Worm (Caenorhabditis elegans) whole organism, mixed stage, embryonic: Measurements from ENCODE around the gene F11C1.4.

Source experiments
- ceh-39 ChIP-seq: fragments of 150-350 bp; optimal IDR thresholded peaks from 2 replicates; lab custom pipeline; 2014; ENCODE audit warnings: missing biosample characterization, missing genetic modification characterization
- ceh-43 ChIP-seq: fragments of 200-800 bp; sonication (Bioruptor generic); optimal IDR thresholded peaks from 2 replicates; lab custom pipeline; 2018; ENCODE audit warnings: mild to moderate bottlenecking, missing genetic modification characterization, moderate library complexity, missing compliant biosample characterization
- ceh-83 ChIP-seq: fragments of 200-800 bp; sonication (Bioruptor generic); optimal IDR thresholded peaks from 2 replicates; lab custom pipeline; 2018; ENCODE audit warnings: mild to moderate bottlenecking, missing genetic modification characterization, missing compliant biosample characterization
- cnd-1 ChIP-seq: fragments of 200-800 bp; sonication (Bioruptor generic); optimal IDR thresholded peaks from 2 replicates; lab custom pipeline; 2018; ENCODE audit warnings: mild to moderate bottlenecking, missing genetic modification characterization, missing compliant biosample characterization
- drap-1 ChIP-seq: fragments of 200-800 bp; sonication (Bioruptor generic); optimal IDR thresholded peaks from 3 replicates; lab custom pipeline; 2018; ENCODE audit warnings: mild to moderate bottlenecking, missing genetic modification characterization, missing compliant biosample characterization
- elt-1 ChIP-seq: sonication (generic microtip); optimal IDR thresholded peaks from 2 replicates; lab custom pipeline; 2017; ENCODE audit warnings: missing genetic modification characterization, mild to moderate bottlenecking, missing compliant biosample characterization, antibody characterized with exemption, moderate library complexity, borderline replicate concordance; ENCODE audit not compliant: insufficient read depth
- elt-3 ChIP-seq: fragments of 150-350 bp; optimal IDR thresholded peaks from 2 replicates; lab custom pipeline; 2014; ENCODE audit warnings: missing biosample characterization, missing genetic modification characterization
- flh-1 ChIP-seq: fragments of 200-800 bp; sonication (Bioruptor generic); optimal IDR thresholded peaks from 2 replicates; lab custom pipeline; 2018; ENCODE audit warnings: mild to moderate bottlenecking, missing genetic modification characterization, moderate library complexity, missing compliant biosample characterization
- ham-2 ChIP-seq: fragments of 200-800 bp; sonication (Bioruptor generic); optimal IDR thresholded peaks from 2 replicates; lab custom pipeline; 2018; ENCODE audit warnings: mild to moderate bottlenecking, missing genetic modification characterization, missing compliant biosample characterization
- hlh-1 ChIP-seq: fragments of 150-350 bp; optimal IDR thresholded peaks from 2 replicates; lab custom pipeline; 2014; ENCODE audit warnings: missing biosample characterization, missing genetic modification reagents, missing genetic modification characterization
- lin-13 ChIP-seq: fragments of 150-350 bp; optimal IDR thresholded peaks from 2 replicates; lab custom pipeline; 2014; ENCODE audit warnings: missing biosample characterization, missing genetic modification characterization
- lin-32 ChIP-seq: fragments of 200-800 bp; sonication (Bioruptor generic); optimal IDR thresholded peaks from 2 replicates; lab custom pipeline; 2018; ENCODE audit warnings: mild to moderate bottlenecking, missing genetic modification characterization, missing compliant biosample characterization
- lsy-2 ChIP-seq: fragments of 150-350 bp; optimal IDR thresholded peaks from 2 replicates; lab custom pipeline; 2014; ENCODE audit warnings: missing biosample characterization, missing genetic modification characterization
- mab-5 ChIP-seq: fragments of 150-350 bp; optimal IDR thresholded peaks from 2 replicates; lab custom pipeline; 2014; ENCODE audit warnings: missing biosample characterization, missing genetic modification characterization
- mep-1 ChIP-seq: fragments of 150-350 bp; optimal IDR thresholded peaks from 2 replicates; lab custom pipeline; 2017; ENCODE audit warnings: missing biosample characterization, missing genetic modification reagents, missing genetic modification characterization, inconsistent platforms
- mls-2 ChIP-seq: sonication (generic microtip); optimal IDR thresholded peaks from 2 replicates; lab custom pipeline; 2016; ENCODE audit warnings: mild to moderate bottlenecking, missing genetic modification characterization, moderate library complexity, missing compliant biosample characterization
- nhr-2 ChIP-seq: fragments of 150-350 bp; optimal IDR thresholded peaks from 2 replicates; lab custom pipeline; 2014; ENCODE audit warnings: missing biosample characterization, missing genetic modification characterization
- nhr-237 ChIP-seq: fragments of 150-350 bp; optimal IDR thresholded peaks from 2 replicates; lab custom pipeline; 2014; ENCODE audit warnings: missing biosample characterization, missing genetic modification characterization
- nhr-28 ChIP-seq: fragments of 150-350 bp; optimal IDR thresholded peaks from 2 replicates; lab custom pipeline; 2014; ENCODE audit warnings: missing biosample characterization, missing genetic modification characterization
- nhr-76 ChIP-seq: sonication (generic microtip); optimal IDR thresholded peaks from 2 replicates; lab custom pipeline; 2017; ENCODE audit warnings: missing biosample characterization, missing genetic modification characterization
- pha-4 ChIP-seq: fragments of 150-350 bp; optimal IDR thresholded peaks from 2 replicates; lab custom pipeline; 2018; ENCODE audit warnings: missing biosample characterization, missing genetic modification reagents, missing genetic modification characterization
- sem-2 ChIP-seq: fragments of 200-800 bp; sonication (Bioruptor generic); optimal IDR thresholded peaks from 2 replicates; lab custom pipeline; 2018; ENCODE audit warnings: mild to moderate bottlenecking, missing genetic modification characterization, missing compliant biosample characterization
- snpc-4 ChIP-seq: fragments of 150-350 bp; optimal IDR thresholded peaks from 2 replicates; lab custom pipeline; 2014; ENCODE audit warnings: missing biosample characterization, missing genetic modification characterization
- sptf-1 ChIP-seq: sonication (generic microtip); optimal IDR thresholded peaks from 2 replicates; lab custom pipeline; 2017; ENCODE audit warnings: mild to moderate bottlenecking, missing genetic modification characterization, moderate library complexity, missing compliant biosample characterization
- tbx-8 ChIP-seq: fragments of 200-800 bp; sonication (Bioruptor generic); optimal IDR thresholded peaks from 2 replicates; lab custom pipeline; 2018; ENCODE audit warnings: mild to moderate bottlenecking, missing genetic modification characterization, moderate library complexity, missing compliant biosample characterization
- unc-120 ChIP-seq: sonication (generic microtip); optimal IDR thresholded peaks from 2 replicates; lab custom pipeline; 2017; ENCODE audit warnings: missing genetic modification characterization, missing compliant biosample characterization; ENCODE audit not compliant: poor library complexity, severe bottlenecking
- unc-62 ChIP-seq: fragments of 150-350 bp; optimal IDR thresholded peaks from 2 replicates; lab custom pipeline; 2014; ENCODE audit warnings: missing biosample characterization, missing genetic modification reagents, missing genetic modification characterization
- zip-8 ChIP-seq: fragments of 150-350 bp; optimal IDR thresholded peaks from 2 replicates; lab custom pipeline; 2014; ENCODE audit warnings: missing biosample characterization, missing genetic modification characterization
- ztf-11 ChIP-seq: fragments of 150-350 bp; optimal IDR thresholded peaks from 2 replicates; lab custom pipeline; 2014; ENCODE audit warnings: missing biosample characterization, missing genetic modification characterization

F11C1.4 gene

ce11 chrX:12989205-12989604 lies 12.3 kb downstream of the F11C1.4 start, which contains the start of gene F11C1.7:
TSS of gene F11C1.7 (plus strand) at chrX:12989344.
- TF ChIP-seq ceh-39 (peak; percentile 63), nhr-2 (tag; lab: Kevin White, UChicago) (no peak), sptf-1 (tag; lab: Kevin White, UChicago) (no peak), tbx-8 (GFP tag; lab: Kevin White, UChicago) (no peak), nhr-237 (no peak), lin-32 (no peak), mep-1 (tag; lab: Kevin White, UChicago) (peak; percentile 38), ham-2 (GFP tag; lab: Kevin White, UChicago) (no peak), ztf-11 (tag; lab: Kevin White, UChicago) (no peak), nhr-28 (tag; lab: Kevin White, UChicago) (no peak), unc-62 (no peak), pha-4 (peak; percentile 6), drap-1 (GFP tag; lab: Kevin White, UChicago) (no peak), zip-8 (tag; lab: Kevin White, UChicago) (no peak), mab-5 (tag; lab: Kevin White, UChicago) (no peak), sem-2 (GFP tag; lab: Kevin White, UChicago) (no peak), ceh-43 (GFP tag; lab: Kevin White, UChicago) (no peak), cnd-1 (tag; lab: Kevin White, UChicago) (no peak), snpc-4 (tag; lab: Kevin White, UChicago) (no peak), lsy-2 (tag; lab: Kevin White, UChicago) (no peak), unc-120 (tag; lab: Kevin White, UChicago) (peak; percentile 70)

DNA sequence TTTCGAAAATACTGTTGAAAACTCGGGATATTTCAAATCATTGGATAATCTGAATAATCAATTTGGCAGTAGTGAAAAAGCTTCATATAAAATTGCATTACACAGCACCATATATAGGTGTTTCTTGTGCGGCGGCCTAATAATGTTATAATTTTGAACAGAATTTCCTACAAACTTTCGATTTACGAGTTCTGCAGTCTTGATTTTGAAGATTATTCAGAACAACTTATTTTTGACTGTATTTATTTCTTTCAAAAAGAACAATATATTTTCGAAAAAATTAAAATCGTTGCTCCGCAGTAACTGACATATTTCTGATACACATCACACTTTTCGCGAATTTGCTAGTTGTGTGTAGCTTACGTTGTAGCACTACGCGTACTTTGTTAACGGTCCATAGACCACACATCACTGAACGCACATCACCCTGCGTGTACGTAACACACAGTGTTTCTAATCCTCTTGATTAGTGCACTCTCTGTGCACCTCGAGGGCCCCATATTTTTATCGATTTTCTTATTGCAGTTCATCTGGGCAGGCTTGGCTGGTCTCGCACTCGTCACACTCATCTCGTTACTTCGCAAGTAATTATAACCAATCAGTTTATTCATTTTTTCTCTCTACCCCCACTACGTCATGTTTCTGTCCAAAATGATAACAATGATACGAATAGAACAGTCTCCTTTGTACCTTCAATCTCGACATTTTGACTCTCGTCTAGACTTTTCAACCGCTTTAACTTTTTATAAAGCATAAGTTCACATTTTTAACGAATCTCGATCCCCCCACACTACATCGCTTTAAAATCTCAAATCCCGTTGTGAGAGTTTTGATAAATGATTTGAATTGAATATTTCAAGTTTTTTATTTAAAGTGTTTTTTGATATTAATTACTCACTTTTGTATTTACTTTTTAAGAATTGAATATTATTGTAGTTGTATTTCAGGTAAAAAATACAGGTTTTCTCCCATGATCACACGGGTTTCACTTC lies 14.0 kb downstream of the F11C1.4 start, which contains the start of the genes F11C1.1 and vwa-8:
F11C1.1 (minus strand) TSS at position 51 of the 992 bp plus-strand sequence.
vwa-8 (plus strand) TSS at position 942 of the 992 bp plus-strand sequence.
- TF ChIP-seq elt-1 (tag; lab: Kevin White, UChicago) (no peak), ceh-39 (peak; percentile 29), flh-1 (no peak)

- TF ChIP-seq snpc-4 (tag; lab: Kevin White, UChicago) (no peak), nhr-28 (tag; lab: Kevin White, UChicago) (no peak), zip-8 (tag; lab: Kevin White, UChicago) (peak; percentile 92), ceh-83 (GFP tag; lab: Kevin White, UChicago) (no peak), hlh-1 (tag; lab: Kevin White, UChicago) (no peak), mep-1 (tag; lab: Kevin White, UChicago) (no peak), sem-2 (GFP tag; lab: Kevin White, UChicago) (no peak)
Measured at ce11 chrX:12996161-12996560, 19.3 kb downstream of the F11C1.4 start.

ce11 chrX:12999567-12999966 lies 22.7 kb downstream of the F11C1.4 start:
- TF ChIP-seq ham-2 (GFP tag; lab: Kevin White, UChicago) (no peak), zip-8 (tag; lab: Kevin White, UChicago) (peak; percentile 66)

ce11 chrX:13000837-13001236 lies 24.0 kb downstream of the F11C1.4 start:
- TF ChIP-seq unc-62 (no peak), ceh-43 (GFP tag; lab: Kevin White, UChicago) (no peak), lin-13 (tag; lab: Kevin White, UChicago) (no peak), lsy-2 (tag; lab: Kevin White, UChicago) (no peak)
- TF ChIP-seq, all 35 proteins: peak for 0

DNA sequence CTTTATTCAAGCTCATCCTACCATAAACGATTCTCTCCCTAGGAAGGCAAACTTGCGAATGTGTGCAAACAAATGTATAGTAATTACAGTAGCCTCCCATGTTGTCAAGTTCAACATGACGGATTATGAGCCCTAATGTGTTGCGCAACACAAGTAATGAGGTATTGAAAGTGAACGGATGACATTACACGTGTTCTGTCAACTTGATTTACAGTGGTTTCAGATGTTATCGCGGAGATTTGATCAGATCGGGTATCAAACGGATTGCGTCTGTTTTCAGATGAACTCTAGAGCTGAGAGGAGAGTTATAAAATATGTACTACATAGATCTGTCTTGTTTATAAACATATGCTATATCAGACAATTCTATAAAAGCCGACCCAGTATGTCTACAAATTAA lies 25.4 kb downstream of the F11C1.4 start:
- TF ChIP-seq unc-62 (peak; percentile 37), sem-2 (GFP tag; lab: Kevin White, UChicago) (no peak), tbx-8 (GFP tag; lab: Kevin White, UChicago) (no peak), nhr-2 (tag; lab: Kevin White, UChicago) (peak; percentile 79), ztf-11 (tag; lab: Kevin White, UChicago) (no peak), ham-2 (GFP tag; lab: Kevin White, UChicago) (no peak), zip-8 (tag; lab: Kevin White, UChicago) (peak; percentile 76), nhr-76 (tag; lab: Kevin White, UChicago) (no peak), lsy-2 (tag; lab: Kevin White, UChicago) (no peak), elt-3 (tag; lab: Kevin White, UChicago) (no peak), elt-1 (tag; lab: Kevin White, UChicago) (peak; percentile 75), drap-1 (GFP tag; lab: Kevin White, UChicago) (no peak), snpc-4 (tag; lab: Kevin White, UChicago) (no peak), mab-5 (tag; lab: Kevin White, UChicago) (no peak), cnd-1 (tag; lab: Kevin White, UChicago) (no peak), nhr-28 (tag; lab: Kevin White, UChicago) (no peak), unc-120 (tag; lab: Kevin White, UChicago) (no peak), lin-13 (tag; lab: Kevin White, UChicago) (no peak), mls-2 (tag; lab: Kevin White, UChicago) (no peak)
